Worm (Caenorhabditis elegans) whole organism, L1 larva: ENCODE measurements around the gene R160.13.

Experiments
- C16A3.4 ChIP-seq: fragments of 150-350 bp; optimal IDR thresholded peaks from 2 replicates; lab custom pipeline; 2014; ENCODE audit warnings: missing biosample characterization, missing genetic modification characterization
- Y116A8C.19 ChIP-seq: sonication (generic microtip); optimal IDR thresholded peaks from 2 replicates; lab custom pipeline; 2016; ENCODE audit warnings: missing compliant biosample characterization, missing genetic modification characterization, borderline replicate concordance
- aly-2 ChIP-seq: fragments of 150-350 bp; optimal IDR thresholded peaks from 2 replicates; lab custom pipeline; 2014; ENCODE audit warnings: missing biosample characterization, missing genetic modification characterization
- ama-1 ChIP-seq: fragments of 150-350 bp; optimal IDR thresholded peaks from 2 replicates; lab custom pipeline; 2014
- blmp-1 ChIP-seq: fragments of 150-350 bp; optimal IDR thresholded peaks from 2 replicates; lab custom pipeline; 2014; ENCODE audit warnings: missing biosample characterization, missing genetic modification characterization
- ceh-63 ChIP-seq: fragments of 200-800 bp; sonication (Bioruptor generic); optimal IDR thresholded peaks from 2 replicates; lab custom pipeline; 2018; ENCODE audit warnings: mild to moderate bottlenecking, missing genetic modification characterization, missing compliant biosample characterization
- ceh-82 ChIP-seq, 3 experiments: fragments of 150-350 bp in 1 of 3; sonication (generic microtip) in 2 of 3; optimal IDR thresholded peaks; 2 replicates each; lab custom pipeline; 2014 to 2017; ENCODE audit warnings: missing biosample characterization in 3 of 3, missing genetic modification characterization in 3 of 3
- ceh-88 ChIP-seq: fragments of 200-800 bp; sonication (Bioruptor generic); IDR thresholded peaks from 2 replicates; pipeline ENCODE4 v1.3.6; 2022; ENCODE audit warnings: missing genetic modification characterization, missing compliant biosample characterization
- efl-1 ChIP-seq, 4 experiments: fragments of 150-350 bp; optimal IDR thresholded peaks in 3 of 4; peaks in 1 of 4; 1 replicate in 1 of 4; 2 replicates in 3 of 4; lab custom pipeline; 2014; ENCODE audit warnings: missing biosample characterization in 2 of 4, missing genetic modification characterization in 2 of 4, missing genetic modification reagents in 2 of 4
- egl-13 ChIP-seq: sonication (generic microtip); optimal IDR thresholded peaks from 2 replicates; lab custom pipeline; 2016; ENCODE audit warnings: missing genotype, missing genetic modification reagents, missing genetic modification characterization, missing compliant biosample characterization
- elt-2 ChIP-seq: sonication (generic microtip); optimal IDR thresholded peaks from 2 replicates; lab custom pipeline; 2016; ENCODE audit warnings: missing genetic modification characterization, mild to moderate bottlenecking, inconsistent platforms, missing compliant biosample characterization, missing genetic modification reagents
- ets-5 ChIP-seq: fragments of 200-800 bp; sonication (Bioruptor generic); IDR thresholded peaks from 2 replicates; pipeline ENCODE4 v1.3.6; 2022; ENCODE audit warnings: missing genetic modification characterization, missing compliant biosample characterization
- fkh-10 ChIP-seq: sonication (generic microtip); optimal IDR thresholded peaks from 2 replicates; lab custom pipeline; 2017; ENCODE audit warnings: missing biosample characterization, missing genetic modification reagents, missing genetic modification characterization
- fkh-4 ChIP-seq: sonication (generic microtip); optimal IDR thresholded peaks from 2 replicates; lab custom pipeline; 2016; ENCODE audit warnings: missing compliant biosample characterization, missing genetic modification characterization, borderline replicate concordance
- fkh-8 ChIP-seq: sonication (generic microtip); optimal IDR thresholded peaks from 2 replicates; lab custom pipeline; 2016; ENCODE audit warnings: mild to moderate bottlenecking, missing genetic modification characterization, missing compliant biosample characterization
- fos-1 ChIP-seq: fragments of 150-350 bp; optimal IDR thresholded peaks from 2 replicates; lab custom pipeline; 2014; ENCODE audit warnings: missing biosample characterization, missing genetic modification characterization
- irx-1 ChIP-seq: sonication (generic microtip); optimal IDR thresholded peaks from 2 replicates; lab custom pipeline; 2016; ENCODE audit warnings: missing genetic modification characterization, missing compliant biosample characterization
- jun-1 ChIP-seq: fragments of 150-350 bp; optimal IDR thresholded peaks from 2 replicates; lab custom pipeline; 2014; ENCODE audit warnings: missing biosample characterization, missing genetic modification reagents, missing genetic modification characterization
- lin-13 ChIP-seq: fragments of 150-350 bp; optimal IDR thresholded peaks from 2 replicates; lab custom pipeline; 2014; ENCODE audit warnings: missing biosample characterization, missing genetic modification reagents, missing genetic modification characterization
- lin-14 ChIP-seq: fragments of 200-800 bp; sonication (Bioruptor generic); optimal IDR thresholded peaks from 2 replicates; lab custom pipeline; 2018; ENCODE audit warnings: mild to moderate bottlenecking, missing genetic modification characterization, moderate library complexity, missing compliant biosample characterization
- lir-3 ChIP-seq: sonication (generic microtip); optimal IDR thresholded peaks from 2 replicates; lab custom pipeline; 2016; ENCODE audit warnings: mild to moderate bottlenecking, missing genetic modification characterization, moderate library complexity, missing compliant biosample characterization; ENCODE audit not compliant: poor library complexity
- lsy-2 ChIP-seq, 2 experiments: fragments of 150-350 bp; optimal IDR thresholded peaks; 2 replicates each; lab custom pipeline; 2014; ENCODE audit warnings: missing biosample characterization in 2 of 2, missing genetic modification characterization in 2 of 2
- mab-9 ChIP-seq: fragments of 200-800 bp; sonication (Bioruptor generic); IDR thresholded peaks from 2 replicates; pipeline ENCODE4 v1.3.6; 2022; ENCODE audit warnings: missing genetic modification reagents, missing genetic modification characterization, missing compliant biosample characterization
- mef-2 ChIP-seq: fragments of 150-350 bp; optimal IDR thresholded peaks from 2 replicates; lab custom pipeline; 2014; ENCODE audit warnings: missing biosample characterization, missing genetic modification characterization
- mep-1 ChIP-seq: fragments of 150-350 bp; optimal IDR thresholded peaks from 2 replicates; lab custom pipeline; 2014; ENCODE audit warnings: missing biosample characterization, missing genetic modification characterization
- nhr-12 ChIP-seq: sonication (generic microtip); optimal IDR thresholded peaks from 2 replicates; lab custom pipeline; 2017; ENCODE audit warnings: missing biosample characterization, missing genetic modification characterization
- nhr-28 ChIP-seq: fragments of 150-350 bp; optimal IDR thresholded peaks from 2 replicates; lab custom pipeline; 2014; ENCODE audit warnings: missing biosample characterization, missing genetic modification characterization
- nhr-71 ChIP-seq: sonication (generic microtip); optimal IDR thresholded peaks from 2 replicates; lab custom pipeline; 2016; ENCODE audit warnings: mild to moderate bottlenecking, missing genetic modification characterization, moderate library complexity, missing compliant biosample characterization
- nhr-77 ChIP-seq: fragments of 150-350 bp; optimal IDR thresholded peaks from 2 replicates; lab custom pipeline; 2014; ENCODE audit warnings: missing biosample characterization, missing genetic modification characterization
- nhr-84 ChIP-seq: sonication (generic microtip); optimal IDR thresholded peaks from 2 replicates; lab custom pipeline; 2017; ENCODE audit warnings: missing biosample characterization, missing genetic modification characterization
- nhr-85 ChIP-seq: sonication (generic microtip); peaks from one replicate; lab custom pipeline; 2016; ENCODE audit warnings: missing genetic modification characterization, inconsistent platforms, missing compliant biosample characterization
- pqm-1 ChIP-seq: sonication (generic microtip); optimal IDR thresholded peaks from 3 replicates; lab custom pipeline; 2017; ENCODE audit warnings: missing biosample characterization, missing genetic modification characterization
- snu-23 ChIP-seq: sonication (generic microtip); optimal IDR thresholded peaks from 2 replicates; lab custom pipeline; 2016; ENCODE audit warnings: missing genetic modification characterization, missing compliant biosample characterization
- sup-37 ChIP-seq: fragments of 200-800 bp; sonication (Bioruptor generic); optimal IDR thresholded peaks from 2 replicates; lab custom pipeline; 2018; ENCODE audit warnings: mild to moderate bottlenecking, missing genetic modification characterization, missing compliant biosample characterization
- swsn-7 ChIP-seq: sonication (generic microtip); optimal IDR thresholded peaks from 2 replicates; lab custom pipeline; 2016; ENCODE audit warnings: missing genetic modification characterization, missing compliant biosample characterization
- tbx-2 ChIP-seq: sonication (generic microtip); optimal IDR thresholded peaks from 2 replicates; lab custom pipeline; 2016; ENCODE audit warnings: missing genetic modification characterization, missing compliant biosample characterization
- unc-130 ChIP-seq: fragments of 150-350 bp; optimal IDR thresholded peaks from 2 replicates; lab custom pipeline; 2017; ENCODE audit warnings: missing biosample characterization, missing genetic modification characterization, inconsistent platforms
- unc-30 ChIP-seq: sonication (generic microtip); optimal IDR thresholded peaks from 2 replicates; lab custom pipeline; 2017; ENCODE audit warnings: missing biosample characterization, missing genetic modification characterization
- unc-62 ChIP-seq: fragments of 150-350 bp; optimal IDR thresholded peaks from 2 replicates; lab custom pipeline; 2014; ENCODE audit warnings: missing biosample characterization, missing genetic modification reagents, missing genetic modification characterization
- unc-86 ChIP-seq: sonication (generic microtip); optimal IDR thresholded peaks from 2 replicates; lab custom pipeline; 2016; ENCODE audit warnings: missing genetic modification characterization, missing compliant biosample characterization
- unc-98 ChIP-seq: fragments of 200-800 bp; sonication (Bioruptor generic); IDR thresholded peaks from 2 replicates; pipeline ENCODE4 v1.3.6; 2022; ENCODE audit warnings: missing genetic modification characterization, missing compliant biosample characterization
- vab-15 ChIP-seq: sonication (generic microtip); optimal IDR thresholded peaks from 2 replicates; lab custom pipeline; 2017; ENCODE audit warnings: missing genotype, mild to moderate bottlenecking, missing genetic modification characterization, missing compliant biosample characterization
- xbp-1 ChIP-seq: sonication (generic microtip); optimal IDR thresholded peaks from 2 replicates; lab custom pipeline; 2016; ENCODE audit warnings: missing genetic modification characterization, missing compliant biosample characterization
- ztf-11 ChIP-seq, 2 experiments: sonication (generic microtip); optimal IDR thresholded peaks; 2 replicates each; lab custom pipeline; 2016 to 2017; ENCODE audit warnings: missing genetic modification characterization in 2 of 2, missing biosample characterization in 1 of 2, missing compliant biosample characterization in 1 of 2
- ztf-4 ChIP-seq: fragments of 150-350 bp; optimal IDR thresholded peaks from 2 replicates; lab custom pipeline; 2014; ENCODE audit warnings: missing biosample characterization, missing genetic modification characterization

Gene R160.13

ce11 chrX:4404717-4405116 lies 33.4 kb upstream of the R160.13 start:
- no peak for TF ChIP-seq nhr-71 (tag; lab: Kevin White, UChicago)
- TF ChIP-seq lin-14 (GFP tag; lab: Kevin White, UChicago) = peak; percentile 24
- TF ChIP-seq efl-1 (optimal IDR thresholded peaks at IDR 0.05; lab: Kevin White, UChicago) = no peak
- TF ChIP-seq efl-1 (GFP tag; optimal IDR thresholded peaks at IDR 0.05 in 1 of 2; lab: Kevin White, UChicago) = peak in 1 of 2 experiments; percentile 30
- TF ChIP-seq, all 84 proteins: peak for 2

- TF ChIP-seq blmp-1 (tag; lab: Kevin White, UChicago) = no peak
- no peak for TF ChIP-seq ztf-11 (tag; optimal IDR thresholded peaks at IDR 0.05; lab: Kevin White, UChicago)
- TF ChIP-seq nhr-77 = no peak
- no peak for TF ChIP-seq fkh-10 (GFP tag; lab: Kevin White, UChicago)
- no peak for TF ChIP-seq sup-37 (GFP tag; lab: Kevin White, UChicago)
- no peak for TF ChIP-seq fkh-8 (tag; lab: Kevin White, UChicago)
- TF ChIP-seq pqm-1 (tag; lab: Kevin White, UChicago) = no peak
- no peak for TF ChIP-seq lir-3 (tag; lab: Kevin White, UChicago)
- TF ChIP-seq unc-86 = no peak
- no peak for TF ChIP-seq nhr-85
- no peak for TF ChIP-seq tbx-2
- no peak for TF ChIP-seq Y116A8C.19
- TF ChIP-seq nhr-28 (tag; lab: Kevin White, UChicago) = no peak
- no peak for TF ChIP-seq unc-30
- TF ChIP-seq swsn-7 (tag; lab: Kevin White, UChicago) = no peak
- TF ChIP-seq, all 84 proteins: peak for 0
Measured at ce11 chrX:4402854-4403253, 31.5 kb upstream of the R160.13 start, which contains the start of gene D1079.1. Gene D1079.1, plus strand, starts transcription at chrX:4403154.

DNA sequence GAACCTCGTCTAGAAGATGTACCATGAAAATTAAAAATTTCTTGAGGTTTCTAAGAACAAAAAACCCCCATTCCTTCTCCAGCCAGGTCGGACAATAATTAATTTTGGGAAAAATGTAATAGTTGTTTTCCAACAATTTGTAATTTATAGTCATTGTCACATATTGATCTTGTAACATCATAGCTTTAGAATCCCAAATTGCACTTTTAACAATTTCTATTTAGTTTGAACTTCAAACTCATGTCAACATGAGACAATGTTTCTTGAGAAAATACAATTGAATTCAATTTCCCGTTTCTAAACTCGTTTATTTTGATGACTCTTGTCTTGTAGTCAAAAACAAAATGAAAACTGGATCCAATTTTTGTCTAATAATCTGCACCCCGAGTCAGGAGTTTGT lies 29.0 kb upstream of the R160.13 start:
- TF ChIP-seq unc-130 (no peak), ets-5 (no peak), C16A3.4 (no peak), pqm-1 (tag; lab: Kevin White, UChicago) (no peak), ceh-82 (tag; optimal IDR thresholded peaks at IDR 0.05; lab: Kevin White, UChicago) (no peak), egl-13 (tag; lab: Kevin White, UChicago) (no peak), unc-98 (GFP tag; lab: Robert Waterston, UW) (no peak), aly-2 (no peak), snu-23 (GFP tag; lab: Kevin White, UChicago) (no peak), lsy-2 (tag; optimal IDR thresholded peaks at IDR 0.05; lab: Kevin White, UChicago) (no peak)
- TF ChIP-seq, all 84 proteins: peak for 0

- TF ChIP-seq mef-2 = no peak
- no peak for TF ChIP-seq nhr-85
- no peak for TF ChIP-seq irx-1 (tag; lab: Kevin White, UChicago)
- TF ChIP-seq nhr-77 = no peak
- peak; percentile 28 for TF ChIP-seq lin-14 (GFP tag; lab: Kevin White, UChicago)
- TF ChIP-seq nhr-28 (tag; lab: Kevin White, UChicago) = no peak
- TF ChIP-seq ceh-88 (GFP tag; lab: Robert Waterston, UW) = no peak
- peak; percentile 55 for TF ChIP-seq fkh-10 (GFP tag; lab: Kevin White, UChicago)
- TF ChIP-seq xbp-1 = no peak
- TF ChIP-seq fkh-4 = no peak
- TF ChIP-seq pqm-1 (tag; lab: Kevin White, UChicago) = no peak
- no peak for TF ChIP-seq ets-5
- TF ChIP-seq mab-9 = no peak
Measured at ce11 chrX:4397460-4397859, 26.1 kb upstream of the R160.13 start.

DNA sequence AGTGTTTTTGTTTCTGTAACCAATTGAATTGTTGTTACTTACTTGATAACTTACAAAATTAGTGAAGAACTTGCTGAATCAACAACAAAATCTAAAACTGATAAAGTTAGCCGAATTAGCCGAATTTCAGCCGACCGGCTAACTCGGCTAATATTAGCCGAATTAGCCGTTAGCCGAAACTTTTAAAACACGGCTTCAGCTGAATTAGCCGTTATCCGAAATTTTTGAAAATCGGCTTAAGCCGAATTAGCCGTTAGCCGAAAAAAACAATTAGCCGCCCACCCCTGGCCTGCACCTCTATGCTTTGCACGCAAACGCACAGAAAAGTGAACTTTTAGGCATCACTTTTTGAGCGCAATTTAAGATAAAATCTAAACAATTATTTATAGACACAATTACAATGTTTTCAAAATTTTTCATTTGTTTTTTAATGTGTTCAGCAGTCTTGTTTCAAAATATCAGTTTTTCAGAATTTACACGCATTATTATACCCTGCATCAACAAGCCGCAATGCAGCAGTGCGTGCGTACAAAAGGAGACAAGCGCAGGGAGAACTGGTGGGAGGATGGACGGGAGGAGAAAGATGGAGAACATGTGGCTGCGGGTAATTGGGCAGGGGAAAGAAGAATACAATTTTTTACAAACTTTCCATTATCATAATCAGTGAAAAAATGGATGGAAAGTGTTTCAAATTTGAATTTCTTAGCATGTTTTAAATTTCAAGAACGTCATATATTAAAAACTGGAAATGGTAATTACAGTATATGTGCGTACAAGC lies 23.9 kb upstream of the R160.13 start:
- peak; percentile 83 for TF ChIP-seq jun-1 (tag; lab: Kevin White, UChicago)
- no peak for TF ChIP-seq nhr-84 (tag; lab: Kevin White, UChicago)
- peak; percentile 67 for TF ChIP-seq xbp-1
- TF ChIP-seq ama-1 (lab: Kevin White, UChicago) = no peak
- TF ChIP-seq ztf-4 (tag; lab: Kevin White, UChicago) = peak; percentile 43
- TF ChIP-seq vab-15 (tag; lab: Kevin White, UChicago) = no peak
- peak; percentile 57 for TF ChIP-seq elt-2 (tag; lab: Kevin White, UChicago)
- TF ChIP-seq mep-1 (tag; lab: Kevin White, UChicago) = peak; percentile 79
- TF ChIP-seq unc-62 (GFP tag; lab: Kevin White, UChicago) = no peak
- TF ChIP-seq mab-9 = no peak
- TF ChIP-seq lsy-2 (tag; optimal IDR thresholded peaks at IDR 0.05; lab: Kevin White, UChicago) = peak; percentile 51 to 68
- peak; percentile 45 for TF ChIP-seq irx-1 (tag; lab: Kevin White, UChicago)
- TF ChIP-seq mef-2 = no peak
- no peak for TF ChIP-seq ceh-63 (GFP tag; lab: Kevin White, UChicago)
- no peak for TF ChIP-seq nhr-12 (tag; lab: Kevin White, UChicago)
- TF ChIP-seq aly-2 = no peak
- peak; percentile 46 for TF ChIP-seq fos-1 (tag; lab: Kevin White, UChicago)
- peak; percentile 7 for TF ChIP-seq unc-130
- TF ChIP-seq lin-13 = no peak
- TF ChIP-seq nhr-77 = peak; percentile 78
